Fruit fly (Drosophila melanogaster) whole organism: Measurements from ENCODE around the gene Snx1.

Source experiments
- CG8478 ChIP-seq: fragments of >200 bp; optimal IDR thresholded peaks from 2 replicates; lab custom pipeline; 2018; ENCODE audit warnings: inconsistent platforms
- Dll ChIP-seq: fragments of >200 bp; optimal IDR thresholded peaks from 2 replicates; lab custom pipeline; 2017
- EcR ChIP-seq, 2 experiments: fragments of >200 bp; optimal IDR thresholded peaks; 2 replicates each; lab custom pipeline; 2017; ENCODE audit warnings: missing biosample characterization in 2 of 2, missing genetic modification characterization in 2 of 2, missing genetic modification reagents in 2 of 2
- pan ChIP-seq: fragments of >200 bp; optimal IDR thresholded peaks from 2 replicates; lab custom pipeline; 2017
- psq ChIP-seq: fragments of >200 bp; optimal IDR thresholded peaks from 2 replicates; lab custom pipeline; 2017
- usp ChIP-seq: fragments of >200 bp; optimal IDR thresholded peaks from 2 replicates; lab custom pipeline; 2017; ENCODE audit warnings: missing biosample characterization, missing genetic modification characterization, mixed read lengths

Gene Snx1

dm6 chr2L:3465426-3465825, 15.9 kb downstream of the Snx1 start:
- TF ChIP-seq EcR (GFP tag; optimal IDR thresholded peaks at IDR 0.05; lab: Kevin White, UChicago), result no peak
- no peak for TF ChIP-seq usp (GFP tag; lab: Kevin White, UChicago)
- no peak for TF ChIP-seq Dll
- TF ChIP-seq pan (lab: Kevin White, UChicago), result no peak
- TF ChIP-seq psq (lab: Kevin White, UChicago), result no peak
- TF ChIP-seq CG8478, result no peak

dm6 chr2L:3465918-3466727, 16.6 kb downstream of the Snx1 start, which contains the start of the genes msl-2 and ND-PDSW:
Gene msl-2 (minus strand): TSS chr2L:3466112.
Gene ND-PDSW (plus strand): TSS chr2L:3466157.
- TF ChIP-seq psq (lab: Kevin White, UChicago) (no peak), usp (GFP tag; lab: Kevin White, UChicago) (no peak), pan (lab: Kevin White, UChicago) (no peak), EcR (GFP tag; optimal IDR thresholded peaks at IDR 0.05; lab: Kevin White, UChicago) (no peak), CG8478 (no peak)

- no peak for TF ChIP-seq Dll
- no peak for TF ChIP-seq EcR (GFP tag; optimal IDR thresholded peaks at IDR 0.05; lab: Kevin White, UChicago)
- TF ChIP-seq CG8478, result no peak
- TF ChIP-seq psq (lab: Kevin White, UChicago), result no peak
- no peak for TF ChIP-seq pan (lab: Kevin White, UChicago)
- no peak for TF ChIP-seq usp (GFP tag; lab: Kevin White, UChicago)
Measured at dm6 chr2L:3466846-3467245, 17.4 kb downstream of the Snx1 start.

dm6 chr2L:3469869-3470268, 20.4 kb downstream of the Snx1 start, which contains the start of the genes Pif1 and CG31776:
Gene Pif1 (minus strand): TSS chr2L:3470004.
Gene CG31776 (plus strand): TSS chr2L:3470182.
- TF ChIP-seq Dll (no peak), psq (lab: Kevin White, UChicago) (no peak), EcR (GFP tag; optimal IDR thresholded peaks at IDR 0.05; lab: Kevin White, UChicago) (no peak), usp (GFP tag; lab: Kevin White, UChicago) (no peak), pan (lab: Kevin White, UChicago) (no peak), CG8478 (no peak)

dm6 chr2L:3472242-3472641, 22.8 kb downstream of the Snx1 start, which contains the start of gene Pgant4:
Gene Pgant4 (plus strand): TSS chr2L:3472603.
- TF ChIP-seq pan (lab: Kevin White, UChicago) (no peak), Dll (no peak), usp (GFP tag; lab: Kevin White, UChicago) (no peak), psq (lab: Kevin White, UChicago) (no peak), CG8478 (no peak), EcR (GFP tag; optimal IDR thresholded peaks at IDR 0.05; lab: Kevin White, UChicago) (no peak)

dm6 chr2L:3475168-3475567, 25.7 kb downstream of the Snx1 start:
- no peak for TF ChIP-seq psq (lab: Kevin White, UChicago)
- no peak for TF ChIP-seq CG8478
- no peak for TF ChIP-seq pan (lab: Kevin White, UChicago)

- TF ChIP-seq CG8478 (no peak), psq (lab: Kevin White, UChicago) (no peak), usp (GFP tag; lab: Kevin White, UChicago) (no peak), pan (lab: Kevin White, UChicago) (no peak), Dll (no peak), EcR (GFP tag; optimal IDR thresholded peaks at IDR 0.05; lab: Kevin White, UChicago) (no peak)
Measured at dm6 chr2L:3475948-3476347, 26.5 kb downstream of the Snx1 start.

dm6 chr2L:3476399-3477056, 27.0 kb downstream of the Snx1 start:
- TF ChIP-seq EcR (GFP tag; optimal IDR thresholded peaks at IDR 0.05; lab: Kevin White, UChicago) (no peak), pan (lab: Kevin White, UChicago) (no peak), psq (lab: Kevin White, UChicago) (no peak), usp (GFP tag; lab: Kevin White, UChicago) (no peak), CG8478 (no peak), Dll (no peak)

- peak; percentile 85 for TF ChIP-seq pan (lab: Kevin White, UChicago)
- no peak for TF ChIP-seq CG8478
Measured at dm6 chr2L:3477057-3477755, 27.7 kb downstream of the Snx1 start.

dm6 chr2L:3478034-3478880, 28.8 kb downstream of the Snx1 start, which contains the start of gene Thor:
Gene Thor (plus strand): TSS chr2L:3478434.
- TF ChIP-seq psq (lab: Kevin White, UChicago), result no peak
- no peak for TF ChIP-seq usp (GFP tag; lab: Kevin White, UChicago)
- TF ChIP-seq Dll, result peak; percentile 75
